Worm (Caenorhabditis elegans) whole organism, L1 larva: ENCODE results near the gene ZK1320.7.
A peak's percentile ranks its signal among the peaks of the same experiment; 100 is the strongest.

ENCODE experiments used
- C16A3.4 ChIP-seq: fragments of 150-350 bp; optimal IDR thresholded peaks from 2 replicates; lab custom pipeline; 2014; ENCODE audit warnings: missing biosample characterization, missing genetic modification characterization
- C34B4.2 ChIP-seq: sonication (generic microtip); optimal IDR thresholded peaks from 2 replicates; lab custom pipeline; 2017; ENCODE audit warnings: mild to moderate bottlenecking, missing genetic modification characterization, missing compliant biosample characterization
- F16B12.6 ChIP-seq: fragments of 150-350 bp; optimal IDR thresholded peaks from 2 replicates; lab custom pipeline; 2014; ENCODE audit warnings: missing biosample characterization, missing genetic modification characterization
- aha-1 ChIP-seq: fragments of 150-350 bp; optimal IDR thresholded peaks from 2 replicates; lab custom pipeline; 2014; ENCODE audit warnings: missing biosample characterization, missing genetic modification characterization
- alr-1 ChIP-seq: fragments of 200-800 bp; sonication (Bioruptor generic); optimal IDR thresholded peaks from 2 replicates; lab custom pipeline; 2018; ENCODE audit warnings: borderline replicate concordance, mild to moderate bottlenecking, missing genetic modification characterization, missing compliant biosample characterization
- ama-1 ChIP-seq: fragments of 150-350 bp; optimal IDR thresholded peaks from 2 replicates; lab custom pipeline; 2014
- blmp-1 ChIP-seq: fragments of 150-350 bp; optimal IDR thresholded peaks from 2 replicates; lab custom pipeline; 2014; ENCODE audit warnings: missing biosample characterization, missing genetic modification characterization
- ceh-82 ChIP-seq, 3 experiments: fragments of 150-350 bp in 1 of 3; sonication (generic microtip) in 2 of 3; optimal IDR thresholded peaks; 2 replicates each; lab custom pipeline; 2014 to 2017; ENCODE audit warnings: missing biosample characterization in 3 of 3, missing genetic modification characterization in 3 of 3
- ceh-88 ChIP-seq: fragments of 200-800 bp; sonication (Bioruptor generic); IDR thresholded peaks from 2 replicates; pipeline ENCODE4 v1.3.6; 2022; ENCODE audit warnings: missing genetic modification characterization, missing compliant biosample characterization
- ces-1 ChIP-seq: fragments of 150-350 bp; optimal IDR thresholded peaks from 2 replicates; lab custom pipeline; 2014; ENCODE audit warnings: missing biosample characterization, missing genetic modification reagents, missing genetic modification characterization
- dpl-1 ChIP-seq, 3 experiments: fragments of 150-350 bp in 2 of 3; sonication (generic microtip) in 1 of 3; optimal IDR thresholded peaks; 2 replicates each; lab custom pipeline; 2014 to 2017; ENCODE audit warnings: missing biosample characterization in 3 of 3, missing genetic modification characterization in 3 of 3, missing genetic modification reagents in 3 of 3
- efl-1 ChIP-seq, 4 experiments: fragments of 150-350 bp; optimal IDR thresholded peaks in 3 of 4; peaks in 1 of 4; 1 replicate in 1 of 4; 2 replicates in 3 of 4; lab custom pipeline; 2014; ENCODE audit warnings: missing biosample characterization in 2 of 4, missing genetic modification characterization in 2 of 4, missing genetic modification reagents in 2 of 4
- elt-3 ChIP-seq, 6 experiments: fragments of 150-350 bp in 1 of 6; sonication (generic microtip); optimal IDR thresholded peaks; 2 replicates each; lab custom pipeline; 2017 to 2018; ENCODE audit warnings: missing biosample characterization in 6 of 6, missing genetic modification characterization in 6 of 6, inconsistent platforms in 1 of 6
- hlh-17 ChIP-seq: fragments of 200-800 bp; sonication (Bioruptor generic); optimal IDR thresholded peaks from 2 replicates; lab custom pipeline; 2018; ENCODE audit warnings: missing genetic modification characterization, mild to moderate bottlenecking, missing compliant biosample characterization, moderate library complexity, borderline replicate concordance
- hpl-2 ChIP-seq: fragments of 150-350 bp; optimal IDR thresholded peaks from 2 replicates; lab custom pipeline; 2014; ENCODE audit warnings: missing biosample characterization, missing genetic modification reagents, missing genetic modification characterization
- jun-1 ChIP-seq: fragments of 150-350 bp; optimal IDR thresholded peaks from 2 replicates; lab custom pipeline; 2014; ENCODE audit warnings: missing biosample characterization, missing genetic modification reagents, missing genetic modification characterization
- lin-13 ChIP-seq: fragments of 150-350 bp; optimal IDR thresholded peaks from 2 replicates; lab custom pipeline; 2014; ENCODE audit warnings: missing biosample characterization, missing genetic modification reagents, missing genetic modification characterization
- lin-14 ChIP-seq: fragments of 200-800 bp; sonication (Bioruptor generic); optimal IDR thresholded peaks from 2 replicates; lab custom pipeline; 2018; ENCODE audit warnings: mild to moderate bottlenecking, missing genetic modification characterization, moderate library complexity, missing compliant biosample characterization
- lin-35 ChIP-seq, 2 experiments: fragments of 150-350 bp; optimal IDR thresholded peaks; 2 replicates each; lab custom pipeline; 2014; ENCODE audit warnings: missing biosample characterization in 2 of 2, missing genetic modification characterization in 2 of 2, missing genetic modification reagents in 2 of 2
- lsy-2 ChIP-seq, 2 experiments: fragments of 150-350 bp; optimal IDR thresholded peaks; 2 replicates each; lab custom pipeline; 2014; ENCODE audit warnings: missing biosample characterization in 2 of 2, missing genetic modification characterization in 2 of 2
- mdl-1 ChIP-seq, 2 experiments: fragments of 150-350 bp; optimal IDR thresholded peaks; 2 replicates each; lab custom pipeline; 2014 to 2017; ENCODE audit warnings: missing biosample characterization in 2 of 2, missing genetic modification characterization in 2 of 2, inconsistent platforms in 1 of 2
- mep-1 ChIP-seq: fragments of 150-350 bp; optimal IDR thresholded peaks from 2 replicates; lab custom pipeline; 2014; ENCODE audit warnings: missing biosample characterization, missing genetic modification characterization
- nhr-20 ChIP-seq: sonication (generic microtip); optimal IDR thresholded peaks from 2 replicates; lab custom pipeline; 2016; ENCODE audit warnings: mild to moderate bottlenecking, missing genetic modification characterization, missing compliant biosample characterization
- nhr-237 ChIP-seq: fragments of 150-350 bp; optimal IDR thresholded peaks from 2 replicates; lab custom pipeline; 2014; ENCODE audit warnings: missing biosample characterization, missing genetic modification characterization
- nhr-71 ChIP-seq: sonication (generic microtip); optimal IDR thresholded peaks from 2 replicates; lab custom pipeline; 2016; ENCODE audit warnings: mild to moderate bottlenecking, missing genetic modification characterization, moderate library complexity, missing compliant biosample characterization
- nhr-77 ChIP-seq: fragments of 150-350 bp; optimal IDR thresholded peaks from 2 replicates; lab custom pipeline; 2014; ENCODE audit warnings: missing biosample characterization, missing genetic modification characterization
- nhr-84 ChIP-seq: sonication (generic microtip); optimal IDR thresholded peaks from 2 replicates; lab custom pipeline; 2017; ENCODE audit warnings: missing biosample characterization, missing genetic modification characterization
- pag-3 ChIP-seq: sonication (generic microtip); optimal IDR thresholded peaks from 2 replicates; lab custom pipeline; 2017; ENCODE audit warnings: missing genetic modification characterization, mild to moderate bottlenecking, missing compliant biosample characterization, antibody characterized with exemption, borderline replicate concordance; ENCODE audit not compliant: insufficient read depth
- pax-3 ChIP-seq: fragments of 200-800 bp; sonication (Bioruptor generic); optimal IDR thresholded peaks from 2 replicates; lab custom pipeline; 2018; ENCODE audit warnings: mild to moderate bottlenecking, missing genetic modification characterization, moderate library complexity, missing compliant biosample characterization
- pqm-1 ChIP-seq: sonication (generic microtip); optimal IDR thresholded peaks from 3 replicates; lab custom pipeline; 2017; ENCODE audit warnings: missing biosample characterization, missing genetic modification characterization
- skn-1 ChIP-seq: fragments of 150-350 bp; optimal IDR thresholded peaks from 2 replicates; lab custom pipeline; 2014; ENCODE audit warnings: missing biosample characterization, missing genetic modification characterization
- snu-23 ChIP-seq: sonication (generic microtip); optimal IDR thresholded peaks from 2 replicates; lab custom pipeline; 2016; ENCODE audit warnings: missing genetic modification characterization, missing compliant biosample characterization
- sup-37 ChIP-seq: fragments of 200-800 bp; sonication (Bioruptor generic); optimal IDR thresholded peaks from 2 replicates; lab custom pipeline; 2018; ENCODE audit warnings: mild to moderate bottlenecking, missing genetic modification characterization, missing compliant biosample characterization
- swsn-7 ChIP-seq: sonication (generic microtip); optimal IDR thresholded peaks from 2 replicates; lab custom pipeline; 2016; ENCODE audit warnings: missing genetic modification characterization, missing compliant biosample characterization
- tlp-1 ChIP-seq: fragments of 150-350 bp; optimal IDR thresholded peaks from 2 replicates; lab custom pipeline; 2014; ENCODE audit warnings: missing biosample characterization, missing genetic modification characterization
- xbp-1 ChIP-seq: sonication (generic microtip); optimal IDR thresholded peaks from 2 replicates; lab custom pipeline; 2016; ENCODE audit warnings: missing genetic modification characterization, missing compliant biosample characterization
- zag-1 ChIP-seq: fragments of 150-350 bp; optimal IDR thresholded peaks from 2 replicates; lab custom pipeline; 2014; ENCODE audit warnings: missing biosample characterization, missing genetic modification characterization
- ztf-4 ChIP-seq: fragments of 150-350 bp; optimal IDR thresholded peaks from 2 replicates; lab custom pipeline; 2014; ENCODE audit warnings: missing biosample characterization, missing genetic modification characterization

Gene ZK1320.7

DNA sequence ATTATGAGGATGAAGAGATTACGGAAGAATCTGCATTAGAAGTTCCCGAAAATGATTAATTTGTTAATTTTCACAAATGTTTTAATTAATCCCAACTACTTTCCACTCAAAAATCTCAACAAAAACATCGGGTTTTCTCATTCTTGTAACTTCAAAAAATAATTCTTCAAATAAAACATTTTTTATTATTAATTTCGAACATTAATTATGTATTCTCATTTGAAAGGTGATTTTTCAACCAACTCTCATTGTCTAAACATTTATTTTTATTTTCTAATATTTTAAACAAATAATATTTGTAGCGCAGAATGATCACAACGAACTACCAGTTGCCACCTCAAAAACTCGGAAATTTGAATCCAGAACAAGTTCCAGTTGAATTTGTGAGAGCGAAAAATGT is at the start of gene ZK1320.7:
Gene ZK1320.7, plus strand, starts transcription at position 301 of the 400 bp plus-strand sequence.
- no peak for TF ChIP-seq efl-1 (optimal IDR thresholded peaks at IDR 0.05; lab: Kevin White, UChicago)
- TF ChIP-seq efl-1 (GFP tag; optimal IDR thresholded peaks at IDR 0.05 in 1 of 2; lab: Kevin White, UChicago): peak in 1 of 2 experiments; percentile 1
- TF ChIP-seq nhr-84 (tag; lab: Kevin White, UChicago): no peak

DNA sequence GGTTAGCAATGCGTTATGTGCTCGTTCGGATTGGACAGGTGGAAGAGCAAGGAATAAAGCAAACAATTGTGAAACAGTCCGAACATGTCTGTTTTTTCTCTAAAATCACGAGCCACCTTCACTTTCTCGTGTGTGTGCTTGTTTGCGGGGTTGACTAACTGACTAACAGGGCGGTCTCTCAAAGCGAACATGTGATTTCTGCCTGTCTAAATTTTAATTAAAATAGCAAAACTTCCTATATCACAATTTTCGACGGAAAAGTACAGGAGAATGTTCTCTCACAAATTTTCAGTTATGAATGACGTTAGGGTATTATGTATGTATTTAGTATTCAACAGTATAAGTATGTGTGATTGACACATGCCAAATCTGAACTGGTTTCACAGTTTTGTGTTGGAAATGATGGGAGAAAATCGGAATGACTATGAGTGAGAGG is 49.5 kb upstream of the ZK1320.7 start:
- no peak for TF ChIP-seq ceh-88
- TF ChIP-seq lin-35 (GFP tag; optimal IDR thresholded peaks at IDR 0.05; lab: Kevin White, UChicago): peak in 1 of 2 experiments; percentile 40
- no peak for TF ChIP-seq nhr-237
- TF ChIP-seq mdl-1 (tag; optimal IDR thresholded peaks at IDR 0.05; lab: Kevin White, UChicago): peak in 1 of 2 experiments; percentile 74
- TF ChIP-seq lin-14: peak; percentile 39
- peak; percentile 9 for TF ChIP-seq nhr-20 (tag; lab: Kevin White, UChicago)
- TF ChIP-seq efl-1 (optimal IDR thresholded peaks at IDR 0.05; lab: Kevin White, UChicago): no peak
- TF ChIP-seq efl-1 (GFP tag; optimal IDR thresholded peaks at IDR 0.05 in 1 of 2; lab: Kevin White, UChicago): peak in 1 of 2 experiments; percentile 94
- no peak for TF ChIP-seq hlh-17 (GFP tag; lab: Kevin White, UChicago)
- TF ChIP-seq blmp-1 (tag; lab: Kevin White, UChicago): peak; percentile 23
- TF ChIP-seq ztf-4 (tag; lab: Kevin White, UChicago): no peak
- no peak for TF ChIP-seq aha-1 (tag; lab: Kevin White, UChicago)
- TF ChIP-seq nhr-71 (tag; lab: Kevin White, UChicago): peak; percentile 44
- TF ChIP-seq pax-3 (tag; lab: Kevin White, UChicago): no peak

DNA sequence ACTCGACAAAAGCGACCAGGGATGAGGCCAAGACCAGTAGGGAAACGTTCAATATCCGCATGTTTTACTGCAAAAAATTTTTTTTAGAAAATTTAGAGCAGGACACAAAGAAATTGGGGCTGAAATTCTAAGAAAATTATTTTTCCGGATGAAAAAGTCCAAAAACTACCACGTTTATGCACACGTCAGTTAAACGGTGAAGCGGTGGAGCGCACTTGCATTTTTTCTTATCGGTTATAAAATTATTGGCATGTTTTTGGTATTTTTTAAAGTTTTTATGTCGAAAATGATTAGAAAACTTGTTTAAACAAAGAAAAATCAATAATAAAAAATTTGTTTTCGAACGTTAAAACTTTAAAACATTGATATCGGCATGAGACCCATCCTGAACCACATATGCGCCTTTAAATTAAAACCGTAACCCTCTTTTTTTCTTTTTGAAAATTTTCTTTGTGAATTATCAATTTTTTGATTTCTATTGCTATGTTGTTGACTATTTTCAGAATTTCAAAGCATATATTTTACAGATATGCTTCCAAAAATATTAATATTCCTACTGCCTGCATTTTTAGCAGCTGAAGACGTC is 47.2 kb upstream of the ZK1320.7 start, which contains the start of the genes dnj-20 and ZK1307.8:
Gene dnj-20, minus strand, starts transcription at position 67 of the 586 bp plus-strand sequence.
Gene ZK1307.8, plus strand, starts transcription at position 504 of the 586 bp plus-strand sequence.
- peak in 1 of 2 experiments; percentile 25 for TF ChIP-seq lin-35 (GFP tag; optimal IDR thresholded peaks at IDR 0.05; lab: Kevin White, UChicago)
- peak; percentile 6 for TF ChIP-seq nhr-71 (tag; lab: Kevin White, UChicago)
- TF ChIP-seq C34B4.2 (tag; lab: Kevin White, UChicago): no peak
- TF ChIP-seq hpl-2 (GFP tag; lab: Kevin White, UChicago): no peak
- no peak for TF ChIP-seq alr-1 (tag; lab: Kevin White, UChicago)
- TF ChIP-seq ama-1 (lab: Kevin White, UChicago): no peak
- TF ChIP-seq xbp-1 (tag; lab: Kevin White, UChicago): peak; percentile 98
- TF ChIP-seq C16A3.4 (tag; lab: Kevin White, UChicago): peak; percentile 27
- TF ChIP-seq ceh-82 (tag; optimal IDR thresholded peaks at IDR 0.05; lab: Kevin White, UChicago): no peak
- peak in 1 of 6 experiments; percentile 33 for TF ChIP-seq elt-3 (tag; optimal IDR thresholded peaks at IDR 0.05; lab: Kevin White, UChicago)
- peak in 2 of 3 experiments; percentile 10 to 39 for TF ChIP-seq dpl-1 (GFP tag; optimal IDR thresholded peaks at IDR 0.05; lab: Kevin White, UChicago)
- peak; percentile 14 to 46 for TF ChIP-seq lsy-2 (tag; optimal IDR thresholded peaks at IDR 0.05; lab: Kevin White, UChicago)
- TF ChIP-seq efl-1 (optimal IDR thresholded peaks at IDR 0.05; lab: Kevin White, UChicago): peak in 1 of 2 experiments; percentile 26
- peak; percentile 9 to 12 for TF ChIP-seq efl-1 (GFP tag; optimal IDR thresholded peaks at IDR 0.05 in 1 of 2; lab: Kevin White, UChicago)
- peak; percentile 3 for TF ChIP-seq nhr-20 (tag; lab: Kevin White, UChicago)
- TF ChIP-seq jun-1 (tag; lab: Kevin White, UChicago): no peak
- TF ChIP-seq lin-13 (GFP tag; lab: Kevin White, UChicago): no peak
- peak; percentile 19 for TF ChIP-seq lin-14
- no peak for TF ChIP-seq skn-1 (tag; lab: Kevin White, UChicago)
- TF ChIP-seq pqm-1 (tag; lab: Kevin White, UChicago): no peak
- peak; percentile 22 for TF ChIP-seq blmp-1 (tag; lab: Kevin White, UChicago)
- no peak for TF ChIP-seq ces-1
- peak; percentile 22 for TF ChIP-seq mep-1 (tag; lab: Kevin White, UChicago)
- TF ChIP-seq tlp-1 (tag; lab: Kevin White, UChicago): no peak
- no peak for TF ChIP-seq zag-1 (tag; lab: Kevin White, UChicago)
- TF ChIP-seq F16B12.6 (tag; lab: Kevin White, UChicago): no peak
- TF ChIP-seq snu-23 (GFP tag; lab: Kevin White, UChicago): no peak
- no peak for TF ChIP-seq swsn-7
- TF ChIP-seq nhr-77 (tag; lab: Kevin White, UChicago): no peak
- TF ChIP-seq sup-37 (GFP tag; lab: Kevin White, UChicago): no peak
- no peak for TF ChIP-seq pag-3
